Fruit fly (Drosophila melanogaster): ENCODE measurements around the gene Ctns.

The Ctns gene

DNA sequence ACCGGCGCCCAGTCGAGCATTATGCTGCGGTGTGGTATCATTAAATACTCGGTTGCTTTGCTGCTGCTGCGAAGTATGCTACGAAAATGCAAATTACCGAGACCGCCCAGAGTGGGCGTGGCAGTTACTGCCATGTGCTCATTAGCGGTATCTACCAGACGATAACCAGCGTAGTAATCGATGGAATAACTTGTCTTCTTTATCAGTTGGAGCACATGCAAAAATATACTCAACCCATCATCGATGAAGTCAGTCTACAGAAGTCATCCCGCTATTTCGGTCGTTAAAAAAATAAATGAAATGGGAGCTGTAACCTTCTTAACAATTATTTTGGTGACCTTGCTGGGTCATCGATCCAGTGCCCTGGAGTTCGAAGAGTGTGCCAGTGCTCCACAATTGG, 15.1 kb downstream of the Ctns start, which contains the start of gene CG13837:
Gene CG13837, plus strand, starts transcription at position 301 of the 400 bp plus-strand sequence.
- TF ChIP-seq GATAd (GFP tag; optimal IDR thresholded peaks at IDR 0.05), result no peak
- TF ChIP-seq dsf (GFP tag; optimal IDR thresholded peaks at IDR 0.05; ENCODE audit: borderline replicate concordance), result no peak
- TF ChIP-seq Myc (optimal IDR thresholded peaks at IDR 0.05), result no peak
- no peak for TF ChIP-seq CG32264 (GFP tag; optimal IDR thresholded peaks at IDR 0.05)
- TF ChIP-seq Hr83 (GFP tag; optimal IDR thresholded peaks at IDR 0.05; ENCODE audit: poor library complexity, severe bottlenecking), result no peak
- TF ChIP-seq CrebA (GFP tag; optimal IDR thresholded peaks at IDR 0.05; ENCODE audit: borderline replicate concordance), result no peak
- no peak for TF ChIP-seq sage (GFP tag; optimal IDR thresholded peaks at IDR 0.05)
- no peak for TF ChIP-seq fru (GFP tag; optimal IDR thresholded peaks at IDR 0.05)
- no peak for TF ChIP-seq Mio (GFP tag; optimal IDR thresholded peaks at IDR 0.05)
- no peak for TF ChIP-seq brk (GFP tag; optimal IDR thresholded peaks at IDR 0.05)
- TF ChIP-seq Vsx2 (GFP tag; optimal IDR thresholded peaks at IDR 0.05; ENCODE audit: partially characterized antibody), result no peak
- TF ChIP-seq tai (GFP tag; optimal IDR thresholded peaks at IDR 0.05), result no peak
- no peak for TF ChIP-seq sv (GFP tag; optimal IDR thresholded peaks at IDR 0.05)
- TF ChIP-seq Hr78 (GFP tag; optimal IDR thresholded peaks at IDR 0.05), result no peak
- TF ChIP-seq ey (GFP tag; optimal IDR thresholded peaks at IDR 0.05), result no peak
- TF ChIP-seq rgr (GFP tag; optimal IDR thresholded peaks at IDR 0.05), result no peak
- no peak for TF ChIP-seq HLH106 (tag; optimal IDR thresholded peaks at IDR 0.05)
- TF ChIP-seq woc (GFP tag; optimal IDR thresholded peaks at IDR 0.05), result no peak

DNA sequence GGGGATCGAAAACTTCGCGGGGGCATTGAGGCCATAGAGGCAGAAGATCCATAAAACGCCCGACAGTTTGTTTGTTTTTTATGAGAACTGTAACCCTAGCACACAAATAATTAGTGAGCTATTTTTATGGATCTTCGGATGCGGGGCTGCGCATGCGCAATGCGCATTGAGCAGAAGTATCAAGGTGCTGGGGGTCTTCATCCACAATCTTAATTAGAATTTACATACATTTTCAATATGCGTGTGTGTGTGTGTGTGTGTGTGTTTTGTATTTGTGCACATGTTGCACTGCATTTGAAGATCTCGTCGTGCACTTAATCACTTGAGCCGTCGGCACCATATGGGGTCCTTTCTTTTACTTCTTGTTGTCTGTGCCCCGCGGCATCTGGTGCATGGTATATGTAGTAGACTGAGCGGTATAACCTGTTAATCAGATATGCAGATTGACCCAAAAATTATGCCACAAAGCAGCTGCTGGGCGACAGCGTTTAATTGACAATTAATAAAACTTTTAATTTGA, 16.0 kb downstream of the Ctns start:
- TF ChIP-seq Hr78 (GFP tag; optimal IDR thresholded peaks at IDR 0.05) (no peak), usp (GFP tag; optimal IDR thresholded peaks at IDR 0.05) (no peak), Myc (optimal IDR thresholded peaks at IDR 0.05) (no peak), GATAd (GFP tag; optimal IDR thresholded peaks at IDR 0.05) (no peak), woc (GFP tag; optimal IDR thresholded peaks at IDR 0.05) (no peak)

DNA sequence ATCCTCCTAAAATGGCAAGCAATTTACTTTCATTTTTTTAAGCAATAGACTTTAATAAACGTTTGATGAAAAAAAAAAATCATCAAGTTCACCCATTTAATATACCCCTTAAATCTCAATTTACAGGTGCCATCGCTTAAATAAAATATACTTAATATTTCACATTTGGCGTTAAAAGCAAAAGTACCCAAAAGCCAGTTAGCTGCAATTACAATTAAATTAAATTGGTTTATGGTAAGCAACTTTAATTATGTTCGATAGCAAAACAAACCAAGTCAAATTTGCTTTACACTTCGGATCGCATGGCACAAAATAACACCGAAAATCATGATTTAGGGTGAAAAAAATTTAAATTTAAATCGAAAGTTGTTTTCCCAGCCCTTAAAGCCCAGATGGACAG, 16.8 kb downstream of the Ctns start, which contains the start of gene CG13838:
Gene CG13838, plus strand, starts transcription at position 301 of the 400 bp plus-strand sequence.
- TF ChIP-seq Dif (GFP tag; optimal IDR thresholded peaks at IDR 0.05; ENCODE audit: partially characterized antibody) (no peak), Hr78 (GFP tag; optimal IDR thresholded peaks at IDR 0.05) (no peak), rgr (GFP tag; optimal IDR thresholded peaks at IDR 0.05) (no peak), OdsH (GFP tag; optimal IDR thresholded peaks at IDR 0.05) (no peak)

DNA sequence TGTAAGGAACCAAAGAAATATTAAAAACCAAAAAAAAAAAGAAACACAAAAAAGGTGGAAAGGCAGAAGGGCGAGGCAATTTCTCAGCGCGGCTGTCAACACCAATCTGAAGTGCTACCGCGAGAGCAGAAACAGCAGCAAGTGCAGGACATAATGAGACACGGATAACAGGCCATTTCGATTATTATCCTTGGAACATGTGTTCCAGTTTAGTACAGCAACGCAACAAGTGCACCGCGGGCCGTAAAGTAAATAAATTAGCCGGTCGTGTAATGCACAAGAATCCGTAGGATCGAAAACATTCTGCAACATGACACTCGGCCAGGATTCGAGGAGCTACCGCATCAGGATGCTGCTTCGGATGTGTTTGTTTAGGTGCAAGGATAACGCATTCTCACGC, 20.7 kb downstream of the Ctns start:
- TF ChIP-seq N (GFP tag; optimal IDR thresholded peaks at IDR 0.05), result no peak

DNA sequence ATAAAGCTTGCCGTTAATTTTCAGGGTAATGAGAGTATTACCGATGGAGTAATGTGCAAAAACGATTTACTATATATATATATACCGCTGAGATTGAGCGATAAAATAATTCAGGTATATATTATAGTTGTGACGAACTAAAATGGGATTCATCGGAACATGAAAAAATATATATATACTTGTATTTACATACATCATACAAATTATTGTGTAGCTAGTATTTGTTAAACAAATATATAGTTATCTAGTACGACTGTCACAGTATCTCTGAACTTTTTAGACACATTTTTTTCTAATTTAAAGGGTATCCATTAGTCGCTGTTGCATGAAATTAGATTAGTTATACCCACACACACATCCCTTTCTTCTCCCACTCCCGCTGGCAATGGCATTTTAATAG, 22.4 kb downstream of the Ctns start:
- no peak for TF ChIP-seq Dif (GFP tag; optimal IDR thresholded peaks at IDR 0.05; ENCODE audit: partially characterized antibody)
- TF ChIP-seq Vsx2 (GFP tag; optimal IDR thresholded peaks at IDR 0.05; ENCODE audit: partially characterized antibody), result no peak
- TF ChIP-seq CrebA (GFP tag; optimal IDR thresholded peaks at IDR 0.05; ENCODE audit: borderline replicate concordance), result no peak
- no peak for TF ChIP-seq Abd-B (GFP tag; optimal IDR thresholded peaks at IDR 0.05)
- TF ChIP-seq br (GFP tag; optimal IDR thresholded peaks at IDR 0.05), result no peak
- TF ChIP-seq brk (GFP tag; optimal IDR thresholded peaks at IDR 0.05), result no peak
- TF ChIP-seq usp (GFP tag; optimal IDR thresholded peaks at IDR 0.05), result no peak

DNA sequence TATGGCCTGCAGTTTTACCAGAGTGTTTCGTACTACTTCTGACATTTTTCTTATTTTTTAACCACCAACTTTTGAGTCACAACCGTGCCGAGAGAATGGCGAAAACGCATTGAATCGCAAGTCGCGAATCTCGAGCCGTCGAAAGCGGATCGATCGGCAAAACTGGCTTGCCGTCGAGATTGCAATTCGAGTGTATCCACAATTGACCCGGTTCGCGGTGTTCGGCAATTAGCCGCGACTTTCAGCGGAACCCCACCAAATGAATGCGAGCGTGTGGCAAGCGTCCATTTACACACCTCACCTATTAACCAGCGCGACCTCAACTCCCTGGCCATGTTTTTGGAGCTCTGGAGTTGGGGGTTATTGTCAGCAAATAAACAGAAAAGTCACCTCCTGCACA, 23.3 kb downstream of the Ctns start, which contains the start of gene CG13833:
Gene CG13833, minus strand, starts transcription at position 101 of the 400 bp plus-strand sequence.
- TF ChIP-seq dmrt93B (GFP tag; optimal IDR thresholded peaks at IDR 0.05) (no peak), CG32264 (GFP tag; optimal IDR thresholded peaks at IDR 0.05) (no peak), Myc (optimal IDR thresholded peaks at IDR 0.05) (no peak), br (GFP tag; optimal IDR thresholded peaks at IDR 0.05) (no peak), rgr (GFP tag; optimal IDR thresholded peaks at IDR 0.05) (no peak), Jra (GFP tag; optimal IDR thresholded peaks at IDR 0.05) (no peak), Dif (GFP tag; optimal IDR thresholded peaks at IDR 0.05; ENCODE audit: partially characterized antibody) (no peak), psq (GFP tag; optimal IDR thresholded peaks at IDR 0.05) (no peak), Sp1 (GFP tag; optimal IDR thresholded peaks at IDR 0.05) (no peak), brk (GFP tag; optimal IDR thresholded peaks at IDR 0.05) (no peak), dl (GFP tag; optimal IDR thresholded peaks at IDR 0.05; ENCODE audit: insufficient read depth in 1 of 2, partially characterized antibody in 2 of 2) (no peak), ey (GFP tag; optimal IDR thresholded peaks at IDR 0.05) (no peak)
